Worm (Caenorhabditis elegans): ENCODE results near the gene str-112.

The str-112 gene

ce11 chrV:7089217-7089616 is 49.0 kb downstream of the str-112 start (continued):
- TF ChIP-seq dpl-1 (GFP tag; optimal IDR thresholded peaks at IDR 0.05) (peak in 1 of 3 experiments; percentile 24), ztf-11 (tag; optimal IDR thresholded peaks at IDR 0.05) (no peak), egl-13 (tag; optimal IDR thresholded peaks at IDR 0.05) (no peak), swsn-7 (tag; optimal IDR thresholded peaks at IDR 0.05) (no peak), fkh-10 (GFP tag; optimal IDR thresholded peaks at IDR 0.05) (no peak), mef-2 (tag; optimal IDR thresholded peaks at IDR 0.05) (no peak), nhr-28 (tag; optimal IDR thresholded peaks at IDR 0.05) (no peak), zag-1 (tag; optimal IDR thresholded peaks at IDR 0.05) (no peak), C04F5.9 (tag; optimal IDR thresholded peaks at IDR 0.05) (no peak)

- TF ChIP-seq hpl-2 (GFP tag; optimal IDR thresholded peaks at IDR 0.05) (no peak), nhr-90 (tag; optimal IDR thresholded peaks at IDR 0.05; ENCODE audit: poor library complexity) (no peak), ceh-82 (tag; optimal IDR thresholded peaks at IDR 0.05) (no peak), mab-9 (GFP tag; IDR thresholded peaks at IDR 0.05) (no peak), ama-1 (optimal IDR thresholded peaks at IDR 0.05) (no peak), hlh-17 (GFP tag; optimal IDR thresholded peaks at IDR 0.05; ENCODE audit: borderline replicate concordance) (no peak), lsy-2 (tag; optimal IDR thresholded peaks at IDR 0.05) (no peak), nhr-28 (tag; optimal IDR thresholded peaks at IDR 0.05) (no peak), skn-1 (tag; optimal IDR thresholded peaks at IDR 0.05) (no peak), dsc-1 (tag; optimal IDR thresholded peaks at IDR 0.05) (no peak), lin-14 (GFP tag; optimal IDR thresholded peaks at IDR 0.05) (no peak), egl-27 (tag; optimal IDR thresholded peaks at IDR 0.05) (no peak), ceh-63 (GFP tag; optimal IDR thresholded peaks at IDR 0.05) (no peak), sptf-1 (tag; optimal IDR thresholded peaks at IDR 0.05) (no peak), hlh-4 (tag; optimal IDR thresholded peaks at IDR 0.05) (no peak), nhr-237 (tag; optimal IDR thresholded peaks at IDR 0.05) (no peak), isw-1 (GFP tag; IDR thresholded peaks at IDR 0.05) (no peak), fos-1 (tag; optimal IDR thresholded peaks at IDR 0.05) (no peak), xbp-1 (tag; optimal IDR thresholded peaks at IDR 0.05) (no peak)
Measured at ce11 chrV:7087340-7087739, 50.9 kb downstream of the str-112 start.

Measured in whole organism, L1 larva.